Worm (Caenorhabditis elegans): ENCODE data around the gene F35F10.1.

DNA sequence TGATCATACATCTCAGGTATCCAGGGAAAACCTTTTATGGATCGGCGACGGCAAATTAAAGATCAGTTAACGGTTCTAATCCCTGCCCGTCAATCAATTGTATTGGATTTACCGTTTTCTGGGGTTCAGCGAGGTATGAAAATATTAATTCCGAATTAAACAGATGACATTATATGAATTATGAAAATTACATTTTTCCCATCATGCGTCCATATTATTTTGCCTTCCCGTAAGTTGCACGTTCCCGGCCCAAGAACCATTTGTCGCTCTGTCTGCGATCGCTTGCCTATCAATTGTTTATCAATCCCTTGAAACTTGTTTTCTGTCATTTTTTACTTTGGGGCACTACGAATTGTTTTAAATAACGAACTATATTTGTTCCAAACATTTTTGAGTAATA lies 45.5 kb downstream of the F35F10.1 start:
- no peak for TF ChIP-seq fos-1 (tag; optimal IDR thresholded peaks at IDR 0.05)
- TF ChIP-seq ces-1 (GFP tag; optimal IDR thresholded peaks at IDR 0.05), result no peak
- no peak for TF ChIP-seq aha-1 (tag; optimal IDR thresholded peaks at IDR 0.05)
- TF ChIP-seq skn-1 (tag; optimal IDR thresholded peaks at IDR 0.05), result no peak

All from whole organism, L1 larva.